Fruit fly (Drosophila melanogaster) whole organism, embryonic: Measurements from ENCODE around the gene CG8369.
A peak's percentile ranks its signal among the peaks of the same experiment; 100 is the strongest.

ENCODE experiments used
- Aef1 ChIP-seq: fragments of 200-800 bp; sonication (Bioruptor generic); IDR thresholded peaks from 3 replicates; pipeline ENCODE4 v1.3.6; 2022; ENCODE audit warnings: missing biosample characterization, missing genetic modification characterization
- B-H1 ChIP-seq: fragments of 200-800 bp; sonication (Bioruptor generic); IDR thresholded peaks from 3 replicates; pipeline ENCODE4 v1.3.6; 2022; ENCODE audit warnings: missing biosample characterization, missing genetic modification characterization
- Blimp-1 ChIP-seq: fragments of 200-800 bp; sonication (Bioruptor generic); optimal IDR thresholded peaks from 3 replicates; lab custom pipeline; 2018; ENCODE audit warnings: missing biosample characterization, missing genetic modification characterization, mild to moderate bottlenecking, moderate library complexity, missing genetic modification reagents
- CG10431 ChIP-seq: fragments of 200-800 bp; sonication (Bioruptor generic); optimal IDR thresholded peaks from 3 replicates; lab custom pipeline; 2018; ENCODE audit warnings: missing biosample characterization, mild to moderate bottlenecking, missing genetic modification characterization
- CG11398 ChIP-seq: fragments of 200-800 bp; sonication (Bioruptor generic); optimal IDR thresholded peaks from 2 replicates; lab custom pipeline; 2016; ENCODE audit warnings: missing biosample characterization, missing genetic modification characterization
- CG12219 ChIP-seq: fragments of 200-800 bp; sonication (Bioruptor generic); optimal IDR thresholded peaks from 3 replicates; lab custom pipeline; 2018; ENCODE audit warnings: missing biosample characterization, mild to moderate bottlenecking, missing genetic modification characterization
- CG13287 ChIP-seq: fragments of 200-800 bp; sonication (Bioruptor generic); IDR thresholded peaks from 2 replicates; pipeline ENCODE4 v1.3.6; 2022; ENCODE audit warnings: missing biosample characterization, missing genetic modification characterization; ENCODE audit not compliant: partially characterized antibody
- CG1602 ChIP-seq: fragments of 200-800 bp; sonication (Bioruptor generic); optimal IDR thresholded peaks from 3 replicates; lab custom pipeline; 2016; ENCODE audit warnings: missing biosample characterization, missing genetic modification characterization
- CG1603 ChIP-seq: fragments of 200-800 bp; sonication (Bioruptor generic); optimal IDR thresholded peaks from 2 replicates; lab custom pipeline; 2019; ENCODE audit warnings: missing biosample characterization, mild to moderate bottlenecking, missing genetic modification characterization, moderate library complexity
- CG17612 ChIP-seq: fragments of 200-800 bp; sonication (Bioruptor generic); IDR thresholded peaks from 2 replicates; pipeline ENCODE4 v1.3.6; 2022; ENCODE audit warnings: missing biosample characterization, missing genetic modification characterization
- CG2712 ChIP-seq: fragments of 200-800 bp; optimal IDR thresholded peaks from 3 replicates; lab custom pipeline; 2019; ENCODE audit warnings: missing biosample characterization, mild to moderate bottlenecking, missing genetic modification characterization, moderate library complexity
- CG30431 ChIP-seq: fragments of 200-800 bp; sonication (Bioruptor generic); optimal IDR thresholded peaks from 2 replicates; lab custom pipeline; 2017; ENCODE audit warnings: missing biosample characterization, missing genetic modification characterization
- CG32532 ChIP-seq: fragments of 200-800 bp; sonication (Bioruptor generic); IDR thresholded peaks from 2 replicates; pipeline ENCODE4 v1.3.6; 2022; ENCODE audit warnings: missing biosample characterization, missing genetic modification characterization
- CG34376 ChIP-seq: fragments of 200-800 bp; sonication (Bioruptor generic); optimal IDR thresholded peaks from 2 replicates; lab custom pipeline; 2018; ENCODE audit warnings: missing biosample characterization, mild to moderate bottlenecking, missing genetic modification characterization
- CG3726 ChIP-seq: fragments of 200-800 bp; sonication (Bioruptor generic); IDR thresholded peaks from 3 replicates; pipeline ENCODE4, ENCODE4 v1.3.6; 2022; ENCODE audit warnings: missing biosample characterization, missing genetic modification characterization
- CG4707 ChIP-seq: fragments of 200-800 bp; sonication (Bioruptor generic); optimal IDR thresholded peaks from 2 replicates; lab custom pipeline; 2018; ENCODE audit warnings: missing biosample characterization, mild to moderate bottlenecking, missing genetic modification characterization, moderate library complexity
- CG5953 ChIP-seq: fragments of 200-800 bp; sonication (Bioruptor generic); IDR thresholded peaks from 2 replicates; pipeline ENCODE4 v1.3.6; 2022; ENCODE audit warnings: missing biosample characterization, missing genetic modification characterization
- CG6683 ChIP-seq: fragments of 200-800 bp; sonication (Bioruptor generic); optimal IDR thresholded peaks from 2 replicates; lab custom pipeline; 2017; ENCODE audit warnings: missing biosample characterization, mild to moderate bottlenecking, missing genetic modification characterization, missing genetic modification reagents
- CG8281 ChIP-seq: fragments of 200-800 bp; sonication (Bioruptor generic); optimal IDR thresholded peaks from 2 replicates; lab custom pipeline; 2018; ENCODE audit warnings: missing biosample characterization, mild to moderate bottlenecking, missing genetic modification characterization, moderate library complexity
- CG8478 ChIP-seq: fragments of >200 bp; optimal IDR thresholded peaks from 2 replicates; lab custom pipeline; 2018
- CG9215 ChIP-seq: fragments of 200-800 bp; sonication (Bioruptor generic); IDR thresholded peaks from 2 replicates; pipeline ENCODE4 v1.3.6; 2022; ENCODE audit warnings: missing biosample characterization, missing genetic modification characterization
- CG9437 ChIP-seq: fragments of 200-800 bp; sonication (Bioruptor generic); optimal IDR thresholded peaks from 2 replicates; lab custom pipeline; 2018; ENCODE audit warnings: missing biosample characterization, mild to moderate bottlenecking, missing genetic modification characterization
- Deaf1 ChIP-seq: fragments of 200-800 bp; optimal IDR thresholded peaks from 3 replicates; lab custom pipeline; 2019; ENCODE audit warnings: missing biosample characterization, mild to moderate bottlenecking, missing genetic modification characterization, moderate library complexity
- Dip3 ChIP-seq: fragments of 200-800 bp; sonication (Bioruptor generic); optimal IDR thresholded peaks from 3 replicates; lab custom pipeline; 2016; ENCODE audit warnings: missing biosample characterization, missing genetic modification characterization
- GATAe ChIP-seq: fragments of 200-800 bp; sonication (Bioruptor generic); conservative IDR thresholded peaks from 2 replicates; pipeline ENCODE4 v1.3.6; 2022; ENCODE audit warnings: missing biosample characterization, missing genetic modification characterization
- Hmr ChIP-seq: fragments of 200-800 bp; sonication (Bioruptor generic); optimal IDR thresholded peaks from 3 replicates; lab custom pipeline; 2017; ENCODE audit warnings: mild to moderate bottlenecking, missing biosample characterization, missing genetic modification reagents, missing genetic modification characterization
- Hr78 ChIP-seq, 2 experiments: fragments of 200-800 bp in 1 of 2; fragments of >200 bp in 1 of 2; sonication (Bioruptor generic) in 1 of 2; optimal IDR thresholded peaks; 2 replicates each; lab custom pipeline; 2017 to 2019; ENCODE audit warnings: missing biosample characterization in 2 of 2, missing genetic modification characterization in 2 of 2, mild to moderate bottlenecking in 1 of 2, moderate library complexity in 1 of 2
- Mrtf ChIP-seq: fragments of 200-800 bp; sonication (Bioruptor generic); IDR thresholded peaks from 3 replicates; pipeline ENCODE4 v1.3.6; 2022; ENCODE audit warnings: missing biosample characterization, missing genetic modification characterization
- NC2β ChIP-seq: fragments of 200-800 bp; sonication (Bioruptor generic); optimal IDR thresholded peaks from 2 replicates; lab custom pipeline; 2016; ENCODE audit warnings: missing biosample characterization, missing genetic modification characterization
- Nf-YA ChIP-seq: fragments of 200-800 bp; sonication (Bioruptor generic); IDR thresholded peaks from 2 replicates; pipeline ENCODE4 v1.3.6; 2022; ENCODE audit warnings: missing biosample characterization, missing genetic modification characterization
- Optix ChIP-seq: fragments of 200-800 bp; sonication (Bioruptor generic); IDR thresholded peaks from 3 replicates; pipeline ENCODE4 v1.3.6; 2022; ENCODE audit warnings: missing biosample characterization, missing genetic modification characterization
- Sox102F ChIP-seq: fragments of 200-800 bp; sonication (Bioruptor generic); optimal IDR thresholded peaks from 2 replicates; lab custom pipeline; 2018; ENCODE audit warnings: missing biosample characterization, mild to moderate bottlenecking, missing genetic modification characterization, moderate library complexity
- Tbp ChIP-seq: fragments of >200 bp; optimal IDR thresholded peaks from 2 replicates; lab custom pipeline; 2018; ENCODE audit warnings: missing biosample characterization, missing genetic modification characterization
- Xbp1 ChIP-seq: fragments of 200-800 bp; sonication (Bioruptor generic); optimal IDR thresholded peaks from 3 replicates; lab custom pipeline; 2016; ENCODE audit warnings: missing biosample characterization, mild to moderate bottlenecking, missing genetic modification characterization
- ara ChIP-seq: fragments of 200-800 bp; sonication (Bioruptor generic); IDR thresholded peaks from 2 replicates; pipeline ENCODE4 v1.3.6; 2022; ENCODE audit warnings: missing biosample characterization, missing genetic modification characterization
- ase ChIP-seq: fragments of 200-800 bp; sonication (Bioruptor generic); IDR thresholded peaks from 3 replicates; pipeline ENCODE4 v1.3.6; 2022; ENCODE audit warnings: missing biosample characterization, missing genetic modification characterization
- bigmax ChIP-seq: fragments of 200-800 bp; sonication (Bioruptor generic); optimal IDR thresholded peaks from 2 replicates; lab custom pipeline; 2018; ENCODE audit warnings: missing biosample characterization, mild to moderate bottlenecking, missing genetic modification characterization
- eve ChIP-seq, 2 experiments: fragments of >200 bp; optimal IDR thresholded peaks; 2 replicates each; lab custom pipeline; 2017; ENCODE audit warnings: missing biosample characterization in 2 of 2, missing genetic modification characterization in 2 of 2
- fd102C ChIP-seq: fragments of 200-800 bp; sonication (Bioruptor generic); optimal IDR thresholded peaks from 2 replicates; lab custom pipeline; 2018; ENCODE audit warnings: missing biosample characterization, mild to moderate bottlenecking, missing genetic modification characterization, moderate library complexity
- gsb-n ChIP-seq: fragments of 200-800 bp; sonication (Bioruptor generic); optimal IDR thresholded peaks from 3 replicates; lab custom pipeline; 2018; ENCODE audit warnings: missing biosample characterization, mild to moderate bottlenecking, missing genetic modification characterization
- insv ChIP-seq, 2 experiments: fragments of 200-800 bp; sonication (Bioruptor generic); optimal IDR thresholded peaks; 3 replicates each; lab custom pipeline; 2016 to 2018; ENCODE audit warnings: missing biosample characterization in 2 of 2, missing genetic modification characterization in 2 of 2
- kah ChIP-seq: fragments of 200-800 bp; sonication (Bioruptor generic); optimal IDR thresholded peaks from 2 replicates; lab custom pipeline; 2018; ENCODE audit warnings: missing biosample characterization, mild to moderate bottlenecking, missing genetic modification characterization
- nau ChIP-seq: fragments of 200-800 bp; sonication (Bioruptor generic); optimal IDR thresholded peaks from 3 replicates; lab custom pipeline; 2017; ENCODE audit warnings: missing biosample characterization, mild to moderate bottlenecking, missing genetic modification characterization, missing genetic modification reagents
- onecut ChIP-seq: fragments of 200-800 bp; sonication (Bioruptor generic); IDR thresholded peaks from 2 replicates; pipeline ENCODE4 v1.3.6; 2022; ENCODE audit warnings: missing biosample characterization, missing genetic modification characterization
- pho ChIP-seq: fragments of 200-800 bp; sonication (Bioruptor generic); optimal IDR thresholded peaks from 2 replicates; lab custom pipeline; 2016; ENCODE audit warnings: missing biosample characterization, missing genetic modification characterization
- ranshi ChIP-seq: fragments of 200-800 bp; sonication (Bioruptor generic); IDR thresholded peaks from 2 replicates; pipeline ENCODE4 v1.3.6; 2022; ENCODE audit warnings: missing biosample characterization, missing genetic modification characterization
- sd ChIP-seq: fragments of 200-800 bp; sonication (Bioruptor generic); optimal IDR thresholded peaks from 3 replicates; lab custom pipeline; 2018; ENCODE audit warnings: missing biosample characterization, mild to moderate bottlenecking, missing genetic modification characterization, moderate library complexity
- stc ChIP-seq: fragments of 200-800 bp; sonication (Bioruptor generic); IDR thresholded peaks from 2 replicates; pipeline ENCODE4 v1.3.6; 2022; ENCODE audit warnings: missing biosample characterization, missing genetic modification characterization
- stwl ChIP-seq: fragments of 200-800 bp; sonication (Bioruptor generic); optimal IDR thresholded peaks from 3 replicates; lab custom pipeline; 2018; ENCODE audit warnings: missing biosample characterization, mild to moderate bottlenecking, missing genetic modification characterization, moderate library complexity
- zen2 ChIP-seq: fragments of 200-800 bp; sonication (Bioruptor generic); IDR thresholded peaks from 3 replicates; pipeline ENCODE4 v1.3.6; 2022; ENCODE audit warnings: missing biosample characterization, missing genetic modification characterization; ENCODE audit not compliant: partially characterized antibody

CG8369 gene

DNA sequence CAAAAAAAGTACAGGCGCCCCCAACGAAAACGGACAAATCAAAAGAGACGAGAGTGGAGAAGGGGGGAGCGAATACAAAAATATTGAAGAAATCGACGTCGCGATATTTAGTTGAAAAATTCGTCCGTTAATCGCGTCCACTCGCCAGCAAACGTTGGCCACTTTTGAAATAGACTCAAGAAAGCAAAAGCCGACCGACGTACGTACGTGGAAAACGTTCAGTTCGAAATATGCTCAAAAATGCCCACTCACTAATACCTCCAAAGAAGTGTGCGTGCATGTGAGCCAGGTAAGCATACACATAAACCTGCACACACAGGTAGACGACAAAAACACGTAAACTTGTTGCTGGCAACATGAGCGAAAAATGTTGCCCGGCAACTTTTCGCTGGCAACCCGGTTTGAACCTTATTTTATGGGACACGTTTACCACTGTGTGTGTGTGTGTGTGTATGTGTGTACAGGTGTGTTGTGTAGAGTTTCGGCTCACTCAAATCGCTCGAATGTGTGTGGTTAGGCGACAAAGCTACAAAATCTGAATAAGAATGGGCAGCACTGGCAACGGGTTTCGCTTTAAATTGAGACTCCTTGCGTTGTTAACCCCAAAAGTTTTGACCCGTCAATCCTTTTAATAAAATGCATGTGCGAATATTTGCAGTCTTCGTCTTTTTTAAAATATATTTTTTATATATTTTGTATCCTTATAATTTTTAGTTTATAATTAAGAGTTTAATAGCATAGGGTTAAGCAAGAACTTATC is 35.9 kb downstream of the CG8369 start (continued):
- TF ChIP-seq pho (GFP tag; lab: Kevin White, UChicago): no peak
- TF ChIP-seq CG10431 (GFP tag; lab: Kevin White, UChicago): no peak
- no peak for TF ChIP-seq CG2712
- peak; percentile 26; the same call in 1 of the 2 replicates for TF ChIP-seq ara (GFP tag; lab: Robert Waterston, UW)
- no peak for TF ChIP-seq CG13287 (GFP tag; lab: Robert Waterston, UW)
- no peak for TF ChIP-seq Dip3 (GFP tag; lab: Kevin White, UChicago)
- no peak for TF ChIP-seq CG1602 (GFP tag; lab: Kevin White, UChicago)
- TF ChIP-seq ranshi (GFP tag; lab: Robert Waterston, UW): no peak
- peak; percentile 44 for TF ChIP-seq Deaf1
- TF ChIP-seq CG30431 (GFP tag; lab: Kevin White, UChicago): no peak
- TF ChIP-seq Nf-YA (GFP tag; lab: Robert Waterston, UW): no peak
- no peak for TF ChIP-seq CG3726 (GFP tag; lab: Robert Waterston, UW)
- TF ChIP-seq GATAe: no peak
- TF ChIP-seq nau (GFP tag; lab: Kevin White, UChicago): no peak
- TF ChIP-seq Aef1 (GFP tag; lab: Robert Waterston, UW): no peak
- no peak for TF ChIP-seq Sox102F (GFP tag; lab: Kevin White, UChicago)
- no peak; the same call in 1 of the 2 replicates for TF ChIP-seq stc (GFP tag; lab: Robert Waterston, UW)
- TF ChIP-seq ase (GFP tag; lab: Robert Waterston, UW): no peak
- TF ChIP-seq onecut (GFP tag; lab: Robert Waterston, UW): no peak
- no peak for TF ChIP-seq CG9437
- TF ChIP-seq NC2β (GFP tag; lab: Kevin White, UChicago): no peak
- TF ChIP-seq Hmr (GFP tag; lab: Kevin White, UChicago): no peak
- TF ChIP-seq CG12219 (GFP tag; lab: Kevin White, UChicago): no peak
- no peak for TF ChIP-seq CG17612 (GFP tag; lab: Robert Waterston, UW)
- no peak for TF ChIP-seq Tbp
- TF ChIP-seq fd102C: no peak
- TF ChIP-seq Xbp1 (GFP tag; lab: Kevin White, UChicago): no peak
- TF ChIP-seq insv (GFP tag; optimal IDR thresholded peaks at IDR 0.05; lab: Kevin White, UChicago): no peak
- TF ChIP-seq CG5953: no peak
- TF ChIP-seq CG9215: no peak
- no peak for TF ChIP-seq zen2
- TF ChIP-seq CG34376 (GFP tag; lab: Kevin White, UChicago): peak; percentile 1
- TF ChIP-seq Hr78 (GFP tag; optimal IDR thresholded peaks at IDR 0.05; lab: Kevin White, UChicago): peak in 1 of 2 experiments; percentile 44
- TF ChIP-seq CG1603: no peak
- no peak for TF ChIP-seq B-H1 (GFP tag; lab: Robert Waterston, UW)
- peak; percentile 43 for TF ChIP-seq CG8281 (tag; lab: Kevin White, UChicago)
- TF ChIP-seq Mrtf (GFP tag; lab: Robert Waterston, UW): no peak
- TF ChIP-seq kah (GFP tag; lab: Kevin White, UChicago): no peak
- TF ChIP-seq bigmax: peak; percentile 57
- no peak for TF ChIP-seq Optix
- TF ChIP-seq CG11398 (GFP tag; lab: Kevin White, UChicago): no peak
- TF ChIP-seq gsb-n (tag; lab: Kevin White, UChicago): no peak
- TF ChIP-seq sd (tag; lab: Kevin White, UChicago): peak; percentile 72
- peak; percentile 65 for TF ChIP-seq Blimp-1 (GFP tag; lab: Kevin White, UChicago)
- TF ChIP-seq eve (GFP tag; optimal IDR thresholded peaks at IDR 0.05; lab: Kevin White, UChicago): no peak
- no peak for TF ChIP-seq CG6683 (GFP tag; lab: Kevin White, UChicago)
- no peak for TF ChIP-seq CG8478
- TF ChIP-seq CG32532 (GFP tag; lab: Robert Waterston, UW): no peak
- peak; percentile 38 for TF ChIP-seq stwl (tag; lab: Kevin White, UChicago)
- no peak for TF ChIP-seq CG4707 (GFP tag; lab: Kevin White, UChicago)
